Worm (Caenorhabditis elegans) whole organism, early embryonic: Measurements from ENCODE around the gene T07F8.4.

Experiments
- B0310.2 ChIP-seq: sonication (generic microtip); optimal IDR thresholded peaks from 2 replicates; lab custom pipeline; 2016; ENCODE audit warnings: mild to moderate bottlenecking, missing genetic modification characterization, missing compliant biosample characterization
- F13C5.2 ChIP-seq: sonication (generic microtip); optimal IDR thresholded peaks from 2 replicates; lab custom pipeline; 2017; ENCODE audit warnings: mild to moderate bottlenecking, missing genetic modification characterization, inconsistent platforms, missing compliant biosample characterization
- ama-1 ChIP-seq: fragments of 150-350 bp; optimal IDR thresholded peaks from 2 replicates; lab custom pipeline; 2014
- ceh-36 ChIP-seq: sonication (generic microtip); optimal IDR thresholded peaks from 2 replicates; lab custom pipeline; 2016; ENCODE audit warnings: missing genetic modification characterization, inconsistent platforms, missing compliant biosample characterization
- ets-7 ChIP-seq: sonication (generic microtip); optimal IDR thresholded peaks from 2 replicates; lab custom pipeline; 2016; ENCODE audit warnings: missing genotype, missing genetic modification characterization, missing compliant biosample characterization
- flt-1 ChIP-seq: fragments of 200-800 bp; sonication (Bioruptor generic); IDR thresholded peaks from 2 replicates; pipeline ENCODE4 v1.3.6; 2022; ENCODE audit warnings: missing genetic modification characterization, missing compliant biosample characterization
- hmbx-1 ChIP-seq: sonication (generic microtip); optimal IDR thresholded peaks from 2 replicates; lab custom pipeline; 2016; ENCODE audit warnings: mild to moderate bottlenecking, missing genetic modification characterization, missing compliant biosample characterization
- hnd-1 ChIP-seq: sonication (generic microtip); optimal IDR thresholded peaks from 2 replicates; lab custom pipeline; 2016; ENCODE audit warnings: missing genetic modification characterization, missing compliant biosample characterization
- pes-1 ChIP-seq: fragments of 200-800 bp; sonication (Bioruptor generic); IDR thresholded peaks from 2 replicates; pipeline ENCODE4 v1.3.6; 2022; ENCODE audit warnings: missing genetic modification reagents, missing genetic modification characterization, missing compliant biosample characterization
- sea-1 ChIP-seq: fragments of 200-800 bp; sonication (Bioruptor generic); conservative IDR thresholded peaks from 2 replicates; pipeline ENCODE4 v1.3.6; 2022; ENCODE audit warnings: missing genetic modification characterization, missing compliant biosample characterization
- tbx-11 ChIP-seq: fragments of 200-800 bp; sonication (Bioruptor generic); IDR thresholded peaks from 2 replicates; pipeline ENCODE4 v1.3.6; 2022; ENCODE audit warnings: missing genetic modification characterization, missing compliant biosample characterization
- tbx-37 ChIP-seq: fragments of 200-800 bp; sonication (Bioruptor generic); conservative IDR thresholded peaks from 2 replicates; pipeline ENCODE4 v1.3.6; 2022; ENCODE audit warnings: missing genetic modification reagents, missing genetic modification characterization, missing compliant biosample characterization
- tra-4 ChIP-seq: sonication (generic microtip); optimal IDR thresholded peaks from 2 replicates; lab custom pipeline; 2017; ENCODE audit warnings: missing genetic modification characterization, missing compliant biosample characterization

DNA sequence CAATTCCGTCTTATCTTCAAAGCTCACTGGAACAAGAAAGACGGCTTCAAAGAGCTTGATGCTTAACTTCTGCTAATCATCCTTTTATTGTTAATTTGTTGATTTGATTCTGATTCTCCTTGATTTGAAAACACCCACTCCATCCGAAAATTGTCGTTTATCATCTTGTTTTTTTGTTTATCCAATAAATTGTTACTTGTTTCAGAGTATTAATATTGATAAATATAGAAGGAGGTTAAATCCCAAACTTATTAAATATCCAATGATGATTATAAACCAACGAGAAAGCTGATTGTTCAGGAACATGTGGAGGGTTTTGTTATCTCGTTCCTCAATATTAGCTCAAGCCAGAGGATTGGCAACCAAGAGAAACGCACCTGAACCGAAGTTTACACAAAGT lies 19.1 kb downstream of the T07F8.4 start, which contains the start of gene F10E7.6:
- no peak for TF ChIP-seq tbx-11 (GFP tag; lab: Robert Waterston, UW)
- no peak for TF ChIP-seq tbx-37 (GFP tag; lab: Robert Waterston, UW)
- TF ChIP-seq hnd-1 (tag; lab: Kevin White, UChicago), result no peak
- no peak for TF ChIP-seq pes-1
- no peak for TF ChIP-seq ama-1
- no peak for TF ChIP-seq F13C5.2 (tag; lab: Kevin White, UChicago)
- TF ChIP-seq hmbx-1 (tag; lab: Kevin White, UChicago), result no peak
- no peak for TF ChIP-seq ceh-36 (tag; lab: Kevin White, UChicago)
- no peak for TF ChIP-seq B0310.2 (tag; lab: Kevin White, UChicago)
- TF ChIP-seq tra-4, result no peak
- no peak for TF ChIP-seq flt-1
- no peak for TF ChIP-seq ets-7
- TF ChIP-seq sea-1 (GFP tag; lab: Robert Waterston, UW), result no peak
